Fruit fly (Drosophila melanogaster): ENCODE data around the gene CG13003.

Gene CG13003

DNA sequence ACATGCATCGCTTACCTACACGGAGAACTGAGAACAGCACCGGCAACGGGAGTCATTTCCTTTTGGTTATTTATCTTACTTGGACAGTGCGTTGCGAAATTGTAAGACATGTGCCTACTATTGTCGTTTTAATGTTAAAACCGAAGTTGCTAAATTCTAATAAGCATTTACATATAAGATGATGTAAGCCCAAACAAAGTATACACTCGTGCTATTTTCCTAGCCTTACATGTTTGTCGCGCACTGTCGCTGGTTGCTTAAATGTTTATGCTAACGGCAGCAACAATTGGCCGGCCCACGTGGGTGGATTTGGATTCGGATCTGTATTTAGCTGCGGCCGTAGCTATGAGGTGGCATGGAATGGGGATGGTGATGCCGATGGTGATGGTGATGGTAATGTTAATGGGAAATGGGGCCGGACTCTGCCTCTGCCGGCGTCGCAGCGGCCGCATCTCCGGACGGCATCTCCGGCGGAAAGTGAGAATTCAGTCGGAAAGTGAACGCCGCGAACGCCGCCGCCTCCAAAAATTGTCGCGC is 65.1 kb downstream of the CG13003 start, which contains the start of gene CG4829 (continued):
- TF ChIP-seq CG8944 (GFP tag; optimal IDR thresholded peaks at IDR 0.05) (peak; percentile 79), dysf (GFP tag; IDR thresholded peaks at IDR 0.05) (peak; percentile 94), gcm2 (GFP tag; optimal IDR thresholded peaks at IDR 0.05) (peak; percentile 67), CG5245 (GFP tag; optimal IDR thresholded peaks at IDR 0.05) (peak; percentile 86), CG7786 (GFP tag; optimal IDR thresholded peaks at IDR 0.05) (peak; percentile 81), CG1832 (GFP tag; optimal IDR thresholded peaks at IDR 0.05) (no peak), HHEX (GFP tag; optimal IDR thresholded peaks at IDR 0.05) (peak; percentile 90), CG14014 (GFP tag; IDR thresholded peaks at IDR 0.05) (peak; percentile 88), Dp (GFP tag; optimal IDR thresholded peaks at IDR 0.05) (no peak), wor (GFP tag; IDR thresholded peaks at IDR 0.05) (peak; percentile 67), CG31224 (GFP tag; IDR thresholded peaks at IDR 0.05) (peak; percentile 83), CG6765 (GFP tag; optimal IDR thresholded peaks at IDR 0.05) (peak; percentile 76), Dad (GFP tag; optimal IDR thresholded peaks at IDR 0.05) (peak; percentile 79), Gug (GFP tag; IDR thresholded peaks at IDR 0.05) (peak; percentile 80), Hsf (GFP tag; optimal IDR thresholded peaks at IDR 0.05) (peak; percentile 86), CG17912 (GFP tag; optimal IDR thresholded peaks at IDR 0.05) (peak; percentile 79), fd96Cb (tag; optimal IDR thresholded peaks at IDR 0.05) (peak; percentile 91), CG14965 (GFP tag; optimal IDR thresholded peaks at IDR 0.05; ENCODE audit: borderline replicate concordance) (peak; percentile 23), Ravus (GFP tag; IDR thresholded peaks at IDR 0.05) (peak; percentile 71), Hey (tag; optimal IDR thresholded peaks at IDR 0.05) (peak; percentile 66), CG2202 (tag; optimal IDR thresholded peaks at IDR 0.05) (peak; percentile 31), bbx (GFP tag; IDR thresholded peaks at IDR 0.05; ENCODE audit: partially characterized antibody) (no peak), sug (tag; optimal IDR thresholded peaks at IDR 0.05) (peak; percentile 82), tio (GFP tag; optimal IDR thresholded peaks at IDR 0.05) (peak; percentile 75), pan (optimal IDR thresholded peaks at IDR 0.05) (no peak), pan (GFP tag; optimal IDR thresholded peaks at IDR 0.05 in 1 of 2, IDR thresholded peaks at IDR 0.05 in 1 of 2) (peak in 1 of 2 experiments; percentile 88), ken (GFP tag; IDR thresholded peaks at IDR 0.05) (peak; percentile 81), cas (GFP tag; IDR thresholded peaks at IDR 0.05) (0 out of 2 replicates have a peak, but pooled peaks have one; percentile 25), CG17359 (tag; optimal IDR thresholded peaks at IDR 0.05) (peak; percentile 94), salm (tag; optimal IDR thresholded peaks at IDR 0.05) (peak; percentile 81), Neu2 (GFP tag; optimal IDR thresholded peaks at IDR 0.05; ENCODE audit: borderline replicate concordance) (peak; percentile 22), ranshi (GFP tag; IDR thresholded peaks at IDR 0.05) (peak; percentile 90), Antp (GFP tag; optimal IDR thresholded peaks at IDR 0.05) (peak; percentile 87), Hmx (GFP tag; optimal IDR thresholded peaks at IDR 0.05) (peak; percentile 1), fd3F (GFP tag; optimal IDR thresholded peaks at IDR 0.05) (peak; percentile 89)

DNA sequence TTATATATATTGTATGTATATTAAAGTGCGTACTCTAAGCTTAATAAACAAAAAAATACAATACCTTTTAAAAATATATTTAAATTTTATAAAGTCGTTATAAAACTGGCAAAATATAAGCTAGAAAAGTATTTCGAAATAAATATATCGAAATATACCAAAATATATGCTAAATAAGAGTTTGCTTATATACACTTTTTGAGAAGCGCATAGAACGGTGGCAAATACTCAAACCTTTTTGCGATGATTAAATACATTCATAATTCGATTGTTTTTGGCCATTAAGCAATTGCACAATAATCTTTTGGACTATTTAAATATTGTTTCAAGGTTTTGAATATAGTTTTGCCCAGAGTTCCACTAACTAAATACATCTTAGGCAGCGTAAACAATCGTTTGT is 67.3 kb downstream of the CG13003 start:
- TF ChIP-seq amos (GFP tag; IDR thresholded peaks at IDR 0.05; ENCODE audit: partially characterized antibody): no peak
- no peak for TF ChIP-seq hb (GFP tag; IDR thresholded peaks at IDR 0.05; ENCODE audit: partially characterized antibody)
- TF ChIP-seq exex (tag; optimal IDR thresholded peaks at IDR 0.05): no peak
- no peak for TF ChIP-seq GATAe (GFP tag; conservative IDR thresholded peaks at IDR 0.05)
- TF ChIP-seq CG14860 (GFP tag; IDR thresholded peaks at IDR 0.05; ENCODE audit: partially characterized antibody): no peak
- TF ChIP-seq CG17829 (tag; optimal IDR thresholded peaks at IDR 0.05): peak; percentile 99
- peak; percentile 15 for TF ChIP-seq gfzf (GFP tag; optimal IDR thresholded peaks at IDR 0.05)
- TF ChIP-seq sob (GFP tag; IDR thresholded peaks at IDR 0.05): no peak
- TF ChIP-seq Oaz (GFP tag; IDR thresholded peaks at IDR 0.05): no peak
- TF ChIP-seq CG34224 (GFP tag; IDR thresholded peaks at IDR 0.05; ENCODE audit: partially characterized antibody): no peak
- TF ChIP-seq Lpt (GFP tag; optimal IDR thresholded peaks at IDR 0.05): no peak
- TF ChIP-seq sna (GFP tag; IDR thresholded peaks at IDR 0.05; ENCODE audit: partially characterized antibody): no peak
- TF ChIP-seq Drgx (GFP tag; IDR thresholded peaks at IDR 0.05): no peak
- TF ChIP-seq ato (GFP tag; IDR thresholded peaks at IDR 0.05; ENCODE audit: partially characterized antibody): no peak
- no peak for TF ChIP-seq fd64A (GFP tag; optimal IDR thresholded peaks at IDR 0.05)
- TF ChIP-seq stwl (tag; optimal IDR thresholded peaks at IDR 0.05): peak; percentile 47
- TF ChIP-seq CG4328 (GFP tag; optimal IDR thresholded peaks at IDR 0.05): no peak
